Worm (Caenorhabditis elegans): ENCODE data around the gene H02F09.2.

H02F09.2 gene

DNA sequence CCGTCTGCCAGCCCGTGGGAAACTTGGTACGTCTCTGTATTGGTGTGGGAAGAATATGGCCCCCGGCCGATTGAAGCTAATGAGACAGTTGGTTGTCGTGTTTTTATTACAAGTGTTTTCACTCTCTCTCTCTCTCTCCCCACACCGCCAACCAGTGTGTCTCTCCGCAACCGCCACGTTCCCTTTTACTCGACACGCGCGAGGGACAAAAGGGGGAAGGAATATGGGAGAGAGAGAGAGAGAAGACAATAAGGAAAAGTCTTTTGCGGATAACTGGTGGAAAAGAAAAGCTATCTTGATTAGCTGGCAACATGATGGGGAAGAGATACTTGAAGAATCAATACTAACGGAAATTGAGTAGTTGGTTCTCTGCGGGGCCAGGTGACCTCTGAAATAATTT lies 6.6 kb downstream of the H02F09.2 start:
- TF ChIP-seq mcd-1 (GFP tag; IDR thresholded peaks at IDR 0.05): no peak
- peak; percentile 1 for TF ChIP-seq ceh-27 (GFP tag; optimal IDR thresholded peaks at IDR 0.05)

DNA sequence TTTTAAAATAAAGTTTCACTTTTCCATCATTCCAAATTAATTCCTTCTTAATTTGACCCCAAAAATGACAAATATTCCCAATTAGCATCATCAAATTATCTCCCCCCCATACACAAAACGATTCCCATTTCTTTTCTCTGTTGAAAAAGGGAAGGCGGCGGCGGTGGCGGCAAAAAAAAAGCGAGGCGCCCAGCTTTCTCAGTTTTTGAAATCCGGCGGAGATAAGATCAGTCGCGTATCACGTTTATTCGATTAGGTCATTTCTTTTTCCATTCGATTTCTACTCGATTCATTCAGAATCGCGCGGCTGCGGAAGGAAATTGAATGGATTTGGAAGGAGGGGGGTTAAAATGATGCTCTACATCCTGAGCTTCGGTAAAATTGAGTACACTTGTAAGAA lies 11.9 kb downstream of the H02F09.2 start:
- TF ChIP-seq madf-3 (GFP tag; IDR thresholded peaks at IDR 0.05): no peak
- no peak for TF ChIP-seq cebp-2 (GFP tag; IDR thresholded peaks at IDR 0.05)
- no peak for TF ChIP-seq D2030.7 (GFP tag; IDR thresholded peaks at IDR 0.05)
- no peak for TF ChIP-seq lsl-1 (GFP tag; optimal IDR thresholded peaks at IDR 0.05)
- TF ChIP-seq B0019.2 (GFP tag; conservative IDR thresholded peaks at IDR 0.05): no peak
- TF ChIP-seq F57A8.1 (GFP tag; optimal IDR thresholded peaks at IDR 0.05): no peak

DNA sequence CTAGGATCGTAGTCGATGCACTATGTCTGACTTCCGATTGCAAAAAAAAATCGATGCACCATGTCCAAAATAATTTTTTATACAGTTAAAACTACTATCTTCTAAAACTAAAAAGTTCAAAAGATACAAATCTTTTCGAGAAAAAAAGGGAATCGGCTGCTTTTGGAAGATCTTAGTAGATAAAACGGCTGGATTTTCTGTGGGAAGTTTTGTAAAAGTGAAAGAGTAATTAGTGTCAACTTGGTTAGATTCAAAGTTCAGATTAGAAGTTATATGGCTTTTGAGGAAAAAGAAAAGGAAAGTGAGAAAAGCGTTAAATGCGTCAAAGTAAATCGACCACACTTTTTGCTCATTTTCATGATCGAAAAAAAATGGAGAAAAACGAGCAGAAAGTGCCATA lies 15.0 kb downstream of the H02F09.2 start:
- TF ChIP-seq ztf-6 (GFP tag; IDR thresholded peaks at IDR 0.05) (no peak), mes-4 (tag; optimal IDR thresholded peaks at IDR 0.05) (no peak), hsf-1 (GFP tag; IDR thresholded peaks at IDR 0.05) (no peak), bed-2 (GFP tag; IDR thresholded peaks at IDR 0.05) (no peak), mcd-1 (GFP tag; IDR thresholded peaks at IDR 0.05) (no peak), egl-44 (GFP tag; IDR thresholded peaks at IDR 0.05) (no peak)

DNA sequence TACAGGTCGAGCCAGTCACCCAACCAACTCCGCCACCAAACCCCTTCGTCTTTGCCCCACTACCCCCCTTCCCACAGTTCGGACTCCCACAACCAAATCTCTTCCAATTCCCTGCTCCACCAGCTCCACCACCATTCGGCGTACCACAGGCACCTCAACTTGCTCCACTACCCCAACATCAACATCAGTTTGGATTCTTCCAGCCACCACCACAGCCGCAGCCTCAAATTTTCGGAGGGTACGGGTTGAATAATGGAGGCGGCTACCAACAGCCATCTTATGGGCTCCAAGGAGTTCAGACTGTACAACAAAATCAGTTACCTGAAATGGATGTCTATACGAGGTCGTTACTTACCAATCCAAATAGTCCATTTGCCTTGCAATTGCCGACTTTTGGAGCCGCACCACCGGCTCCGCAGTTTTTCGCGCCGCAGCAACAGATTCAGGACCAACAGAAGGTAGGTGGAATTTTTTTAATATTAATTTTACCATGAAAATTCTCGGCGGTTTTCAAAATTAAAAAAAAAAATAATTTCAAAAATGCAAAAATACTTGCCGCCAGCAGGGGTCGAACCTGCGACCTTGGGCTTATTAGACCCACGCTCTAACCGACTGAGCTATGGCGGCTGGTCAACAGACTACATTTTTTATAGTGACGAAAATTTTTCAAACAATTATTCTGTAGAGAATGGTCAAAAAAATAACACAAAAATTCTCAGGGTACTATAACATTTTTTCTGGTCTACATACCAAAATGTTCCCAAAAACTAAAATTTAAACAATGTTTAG lies 17.3 kb downstream of the H02F09.2 start:
- TF ChIP-seq ekl-4 (GFP tag; IDR thresholded peaks at IDR 0.05) (0 out of 2 replicates have a peak, but pooled peaks have one; percentile 27), rpc-1 (optimal IDR thresholded peaks at IDR 0.05) (peak; percentile 22), rpc-1 (tag; optimal IDR thresholded peaks at IDR 0.05) (peak; percentile 71), hsf-1 (GFP tag; IDR thresholded peaks at IDR 0.05) (0 out of 2 replicates have a peak, but pooled peaks have one; percentile 41), hrde-1 (tag; optimal IDR thresholded peaks at IDR 0.05; ENCODE audit: borderline replicate concordance) (no peak), rec-8 (tag; optimal IDR thresholded peaks at IDR 0.05) (no peak), F33H1.4 (GFP tag; IDR thresholded peaks at IDR 0.05) (no peak), snpc-1.3 (tag; optimal IDR thresholded peaks at IDR 0.05; ENCODE audit: insufficient read depth) (no peak), tbp1 (GFP tag; optimal IDR thresholded peaks at IDR 0.05) (peak; percentile 77), C17E4.6 (GFP tag; IDR thresholded peaks at IDR 0.05) (no peak), Y56A3A.18 (GFP tag; IDR thresholded peaks at IDR 0.05) (no peak), ccch-3 (GFP tag; optimal IDR thresholded peaks at IDR 0.05) (no peak), sptf-2 (GFP tag; optimal IDR thresholded peaks at IDR 0.05) (no peak), lin-26 (GFP tag; IDR thresholded peaks at IDR 0.05) (peak; percentile 64), tbx-9 (tag; optimal IDR thresholded peaks at IDR 0.05; ENCODE audit: borderline replicate concordance) (no peak), sdz-38 (tag; optimal IDR thresholded peaks at IDR 0.05) (no peak), zfh-2 (GFP tag; conservative IDR thresholded peaks at IDR 0.05) (peak; percentile 61), aptf-3 (GFP tag; IDR thresholded peaks at IDR 0.05) (no peak), K11D2.4 (GFP tag; IDR thresholded peaks at IDR 0.05) (peak; percentile 34; the same call in 1 of the 2 replicates)

DNA sequence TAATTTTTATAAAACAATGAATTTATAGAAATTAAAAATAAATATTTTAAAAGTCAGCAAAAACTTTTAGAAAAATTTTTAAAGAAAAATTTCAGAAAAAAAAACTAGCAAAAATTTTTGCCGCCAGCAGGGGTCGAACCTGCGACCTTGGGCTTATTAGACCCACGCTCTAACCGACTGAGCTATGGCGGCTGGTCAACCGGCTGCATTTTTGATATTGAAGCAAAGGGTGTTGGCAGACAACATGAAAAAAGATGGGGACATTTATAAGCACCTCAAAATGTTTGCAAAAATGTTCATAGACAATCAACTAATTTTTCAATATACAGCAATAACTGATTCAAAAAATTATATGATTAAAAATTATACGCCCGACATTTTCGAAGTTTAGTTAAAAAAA lies 17.9 kb downstream of the H02F09.2 start:
- TF ChIP-seq mcd-1 (GFP tag; IDR thresholded peaks at IDR 0.05) (no peak), Y79H2A.3 (GFP tag; conservative IDR thresholded peaks at IDR 0.05) (0 out of 2 replicates have a peak, but pooled peaks have one; percentile 15), madf-3 (GFP tag; IDR thresholded peaks at IDR 0.05) (0 out of 2 replicates have a peak, but pooled peaks have one; percentile 13), C17E4.6 (GFP tag; IDR thresholded peaks at IDR 0.05) (no peak), rpc-1 (optimal IDR thresholded peaks at IDR 0.05) (peak; percentile 16), rpc-1 (tag; optimal IDR thresholded peaks at IDR 0.05) (peak; percentile 70), snpc-1.3 (tag; optimal IDR thresholded peaks at IDR 0.05; ENCODE audit: insufficient read depth) (peak; percentile 33), unc-62 (GFP tag; optimal IDR thresholded peaks at IDR 0.05) (no peak), B0261.1 (tag; optimal IDR thresholded peaks at IDR 0.05) (peak; percentile 76), hrde-1 (tag; optimal IDR thresholded peaks at IDR 0.05; ENCODE audit: borderline replicate concordance) (no peak), F39B2.1 (GFP tag; IDR thresholded peaks at IDR 0.05) (no peak), tbp1 (GFP tag; optimal IDR thresholded peaks at IDR 0.05) (peak; percentile 85), rcor-1 (GFP tag; IDR thresholded peaks at IDR 0.05) (no peak), ztf-26 (tag; optimal IDR thresholded peaks at IDR 0.05) (no peak), dpl-1 (GFP tag; optimal IDR thresholded peaks at IDR 0.05) (no peak), cebp-1 (GFP tag; IDR thresholded peaks at IDR 0.05) (no peak), cebp-1 (tag; optimal IDR thresholded peaks at IDR 0.05) (peak; percentile 13), D2030.7 (GFP tag; IDR thresholded peaks at IDR 0.05) (peak; percentile 27), sdz-38 (tag; optimal IDR thresholded peaks at IDR 0.05) (no peak)
